Worm (Caenorhabditis elegans) whole organism, midembryonic: Measurements from ENCODE around the gene str-71.

Source experiments
- T22C8.4 ChIP-seq: fragments of 200-800 bp; sonication (Bioruptor generic); IDR thresholded peaks from 2 replicates; pipeline ENCODE4 v1.3.6; 2022; ENCODE audit warnings: missing genetic modification characterization, missing compliant biosample characterization
- cog-1 ChIP-seq: sonication (generic microtip); optimal IDR thresholded peaks from 2 replicates; lab custom pipeline; 2016; ENCODE audit warnings: missing genetic modification characterization, missing compliant biosample characterization
- flt-1 ChIP-seq: fragments of 200-800 bp; sonication (Bioruptor generic); IDR thresholded peaks from 2 replicates; pipeline ENCODE4 v1.3.6; 2022; ENCODE audit warnings: missing genetic modification characterization, missing compliant biosample characterization
- klf-2 ChIP-seq: fragments of 200-800 bp; sonication (Bioruptor generic); conservative IDR thresholded peaks from 2 replicates; pipeline ENCODE4 v1.3.6; 2022; ENCODE audit warnings: missing genetic modification reagents, missing genetic modification characterization, missing compliant biosample characterization
- med-1 ChIP-seq: sonication (generic microtip); optimal IDR thresholded peaks from 2 replicates; lab custom pipeline; 2017; ENCODE audit warnings: missing genetic modification characterization, mild to moderate bottlenecking, missing compliant biosample characterization, antibody characterized with exemption, missing genetic modification reagents; ENCODE audit not compliant: insufficient read depth
- tab-1 ChIP-seq: fragments of 200-800 bp; sonication (Bioruptor generic); IDR thresholded peaks from 2 replicates; pipeline ENCODE4 v1.3.6; 2022; ENCODE audit warnings: missing genetic modification characterization, missing compliant biosample characterization
- ztf-23 ChIP-seq: fragments of 200-800 bp; sonication (Bioruptor generic); IDR thresholded peaks from 2 replicates; pipeline ENCODE4 v1.3.6; 2022; ENCODE audit warnings: missing genetic modification reagents, missing genetic modification characterization, missing compliant biosample characterization
- ztf-29 ChIP-seq: fragments of 200-800 bp; sonication (Bioruptor generic); IDR thresholded peaks from 2 replicates; pipeline ENCODE4 v1.3.6; 2022; ENCODE audit warnings: missing genetic modification reagents, missing genetic modification characterization, missing compliant biosample characterization

ce11 chrV:15415951-15416350 is 43.0 kb downstream of the str-71 start, which contains the start of gene srh-265:
- TF ChIP-seq cog-1 (tag; lab: Kevin White, UChicago) (no peak), T22C8.4 (no peak), ztf-29 (GFP tag; lab: Robert Waterston, UW) (no peak), klf-2 (GFP tag; lab: Robert Waterston, UW) (no peak), flt-1 (GFP tag; lab: Robert Waterston, UW) (no peak), ztf-23 (GFP tag; lab: Robert Waterston, UW) (no peak), med-1 (GFP tag; lab: Kevin White, UChicago) (no peak), tab-1 (GFP tag; lab: Robert Waterston, UW) (no peak)
